Worm (Caenorhabditis elegans): ENCODE data around the gene clec-231.

clec-231 gene

DNA sequence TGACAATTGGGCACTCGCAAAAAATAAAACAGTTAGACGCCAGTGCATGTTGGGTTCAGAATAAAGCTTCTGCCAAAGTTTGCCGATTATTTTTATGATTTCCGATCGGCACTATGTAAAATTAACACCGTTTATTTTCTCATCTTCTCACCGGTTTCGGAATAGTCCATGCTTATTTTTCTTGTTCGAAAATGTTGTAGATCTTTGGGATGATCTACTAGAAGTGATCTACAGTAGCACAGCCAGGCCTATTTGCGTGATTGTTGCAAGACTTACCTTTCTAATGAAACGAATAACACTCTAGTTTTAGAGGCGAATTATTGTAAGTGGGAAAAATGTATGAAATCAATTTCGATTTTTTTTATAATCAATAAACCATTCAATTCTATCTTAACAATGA is at the start of gene clec-231:
clec-231 (minus strand) TSS at position 101 of the 400 bp plus-strand sequence.
- no peak for TF ChIP-seq ref-1 (GFP tag; conservative IDR thresholded peaks at IDR 0.05)

- TF ChIP-seq med-1 (GFP tag; optimal IDR thresholded peaks at IDR 0.05; ENCODE audit: insufficient read depth) (no peak), cog-1 (tag; optimal IDR thresholded peaks at IDR 0.05) (no peak), tab-1 (GFP tag; IDR thresholded peaks at IDR 0.05) (no peak), ztf-23 (GFP tag; IDR thresholded peaks at IDR 0.05) (no peak)
These were observed 49.3 kb upstream of the clec-231 start, which contains the start of the genes T06E6.15 and sri-7 for ce11 chrV:15399691-15400377. T06E6.15 (minus strand) TSS chrV:15399791. sri-7 (plus strand) TSS chrV:15400327.

DNA sequence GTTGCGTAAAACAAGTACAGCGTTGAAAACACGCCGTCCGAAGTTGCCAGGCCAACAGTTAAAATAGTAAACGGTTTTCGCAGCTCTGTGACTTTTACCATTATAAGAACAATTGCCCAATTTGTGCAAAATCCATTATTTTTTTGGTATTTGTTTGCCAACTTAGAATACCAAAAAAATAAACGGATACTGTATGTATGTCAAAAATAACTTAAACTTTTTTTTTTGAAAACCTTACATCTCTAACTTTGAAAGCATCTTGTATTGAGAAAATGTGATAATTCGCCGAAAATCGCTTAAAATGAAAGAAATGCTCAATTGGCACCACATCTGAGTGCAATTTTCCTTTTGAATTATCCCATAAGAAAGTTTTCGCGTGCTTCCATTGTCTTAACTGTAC is 48.2 kb upstream of the clec-231 start, which contains the start of gene fbxa-199:
fbxa-199 (minus strand) TSS at position 101 of the 400 bp plus-strand sequence.
- TF ChIP-seq ztf-23 (GFP tag; IDR thresholded peaks at IDR 0.05) = no peak
- no peak for TF ChIP-seq flt-1 (GFP tag; IDR thresholded peaks at IDR 0.05)
- no peak for TF ChIP-seq ref-1 (GFP tag; conservative IDR thresholded peaks at IDR 0.05)
- no peak for TF ChIP-seq ztf-29 (GFP tag; IDR thresholded peaks at IDR 0.05)
- no peak for TF ChIP-seq tab-1 (GFP tag; IDR thresholded peaks at IDR 0.05)
- TF ChIP-seq klf-2 (GFP tag; conservative IDR thresholded peaks at IDR 0.05) = no peak
- TF ChIP-seq T22C8.4 (GFP tag; IDR thresholded peaks at IDR 0.05) = no peak
- TF ChIP-seq cog-1 (tag; optimal IDR thresholded peaks at IDR 0.05) = no peak

- no peak for TF ChIP-seq tab-1 (GFP tag; IDR thresholded peaks at IDR 0.05)
These were observed 46.6 kb upstream of the clec-231 start for ce11 chrV:15397139-15397538.

ce11 chrV:15395347-15395746 is 44.8 kb upstream of the clec-231 start, which contains the start of gene cyb-3:
cyb-3 (plus strand) TSS chrV:15395696.
- TF ChIP-seq cog-1 (tag; optimal IDR thresholded peaks at IDR 0.05) (no peak), med-1 (GFP tag; optimal IDR thresholded peaks at IDR 0.05; ENCODE audit: insufficient read depth) (no peak)

- TF ChIP-seq T22C8.4 (GFP tag; IDR thresholded peaks at IDR 0.05) (no peak), klf-2 (GFP tag; conservative IDR thresholded peaks at IDR 0.05) (no peak), cog-1 (tag; optimal IDR thresholded peaks at IDR 0.05) (no peak), ztf-23 (GFP tag; IDR thresholded peaks at IDR 0.05) (no peak), tab-1 (GFP tag; IDR thresholded peaks at IDR 0.05) (no peak), flt-1 (GFP tag; IDR thresholded peaks at IDR 0.05) (no peak), ztf-29 (GFP tag; IDR thresholded peaks at IDR 0.05) (no peak), med-1 (GFP tag; optimal IDR thresholded peaks at IDR 0.05; ENCODE audit: insufficient read depth) (no peak), ref-1 (GFP tag; conservative IDR thresholded peaks at IDR 0.05) (no peak)
These were observed 44.4 kb upstream of the clec-231 start, which contains the start of gene T06E6.1 for ce11 chrV:15394906-15395305. T06E6.1 (minus strand) TSS chrV:15394961.

DNA sequence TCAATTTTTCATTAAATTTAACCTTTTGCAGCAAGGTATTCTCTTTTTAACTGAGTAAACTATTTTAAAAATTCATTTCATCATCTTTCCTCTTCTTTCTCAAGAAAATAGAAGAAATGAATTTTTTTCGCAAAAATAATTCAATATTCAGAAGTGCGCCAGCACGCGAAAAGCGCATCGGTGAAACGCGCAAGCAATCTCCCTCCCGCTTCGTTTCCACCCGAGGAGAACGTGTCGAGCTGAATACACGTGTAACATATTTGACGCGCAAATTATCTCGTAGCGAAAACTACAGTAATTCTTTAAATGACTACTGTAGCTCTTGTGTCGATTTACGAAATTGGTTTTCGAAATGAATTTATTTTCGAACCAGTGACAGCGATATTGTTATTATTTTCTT is 41.5 kb upstream of the clec-231 start:
- TF ChIP-seq T22C8.4 (GFP tag; IDR thresholded peaks at IDR 0.05) (no peak), cog-1 (tag; optimal IDR thresholded peaks at IDR 0.05) (no peak), ref-1 (GFP tag; conservative IDR thresholded peaks at IDR 0.05) (no peak), klf-2 (GFP tag; conservative IDR thresholded peaks at IDR 0.05) (no peak), med-1 (GFP tag; optimal IDR thresholded peaks at IDR 0.05; ENCODE audit: insufficient read depth) (no peak), ztf-23 (GFP tag; IDR thresholded peaks at IDR 0.05) (no peak), ztf-29 (GFP tag; IDR thresholded peaks at IDR 0.05) (no peak), tab-1 (GFP tag; IDR thresholded peaks at IDR 0.05) (no peak), flt-1 (GFP tag; IDR thresholded peaks at IDR 0.05) (no peak)

DNA sequence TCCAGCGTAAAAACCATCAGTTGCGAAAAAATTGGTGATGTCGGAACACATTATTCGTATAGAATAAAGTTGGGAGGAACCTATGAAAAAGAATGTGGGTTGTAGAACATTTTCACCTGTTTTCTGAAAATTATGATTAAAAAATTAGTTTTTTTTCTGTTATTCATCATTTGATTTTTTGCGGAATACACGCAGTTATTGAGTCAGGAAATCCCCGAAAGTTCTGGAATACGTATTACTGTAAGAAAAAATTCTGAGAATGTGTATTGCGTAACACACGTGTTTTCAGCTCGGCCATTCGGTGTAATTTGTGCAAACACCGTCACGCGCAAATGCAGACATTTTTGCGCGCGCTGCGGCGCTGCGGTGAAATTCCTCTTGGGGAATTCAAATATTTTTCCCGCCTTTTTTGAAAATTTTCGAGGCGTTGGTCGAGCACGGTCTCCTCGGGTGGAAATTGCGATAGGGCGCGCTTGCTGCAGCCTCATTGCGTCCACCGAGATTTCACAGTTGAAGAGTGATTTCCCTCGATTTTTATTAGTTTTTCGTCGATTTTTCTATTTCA is 38.4 kb upstream of the clec-231 start, which contains the start of gene srh-170:
srh-170 (minus strand) TSS at position 51 of the 565 bp plus-strand sequence.
- no peak for TF ChIP-seq klf-2 (GFP tag; conservative IDR thresholded peaks at IDR 0.05)
- TF ChIP-seq med-1 (GFP tag; optimal IDR thresholded peaks at IDR 0.05; ENCODE audit: insufficient read depth) = no peak
- no peak for TF ChIP-seq flt-1 (GFP tag; IDR thresholded peaks at IDR 0.05)
- no peak for TF ChIP-seq cog-1 (tag; optimal IDR thresholded peaks at IDR 0.05)
- TF ChIP-seq T22C8.4 (GFP tag; IDR thresholded peaks at IDR 0.05) = no peak
- TF ChIP-seq tab-1 (GFP tag; IDR thresholded peaks at IDR 0.05) = no peak
- no peak for TF ChIP-seq ztf-23 (GFP tag; IDR thresholded peaks at IDR 0.05)
- TF ChIP-seq ref-1 (GFP tag; conservative IDR thresholded peaks at IDR 0.05) = no peak
- no peak for TF ChIP-seq ztf-29 (GFP tag; IDR thresholded peaks at IDR 0.05)

ce11 chrV:15384733-15385132 is 34.2 kb upstream of the clec-231 start, which contains the start of gene str-102:
str-102 (plus strand) TSS chrV:15385033.
- TF ChIP-seq T22C8.4 (GFP tag; IDR thresholded peaks at IDR 0.05) = no peak
- no peak for TF ChIP-seq ztf-23 (GFP tag; IDR thresholded peaks at IDR 0.05)
- TF ChIP-seq tab-1 (GFP tag; IDR thresholded peaks at IDR 0.05) = no peak
- no peak for TF ChIP-seq ztf-29 (GFP tag; IDR thresholded peaks at IDR 0.05)
- TF ChIP-seq ref-1 (GFP tag; conservative IDR thresholded peaks at IDR 0.05) = no peak
- no peak for TF ChIP-seq klf-2 (GFP tag; conservative IDR thresholded peaks at IDR 0.05)
- no peak for TF ChIP-seq cog-1 (tag; optimal IDR thresholded peaks at IDR 0.05)
- TF ChIP-seq flt-1 (GFP tag; IDR thresholded peaks at IDR 0.05) = no peak
- TF ChIP-seq med-1 (GFP tag; optimal IDR thresholded peaks at IDR 0.05; ENCODE audit: insufficient read depth) = no peak

ce11 chrV:15383739-15384138 is 33.2 kb upstream of the clec-231 start, which contains the start of gene str-88:
str-88 (minus strand) TSS chrV:15383839.
- TF ChIP-seq flt-1 (GFP tag; IDR thresholded peaks at IDR 0.05) (no peak), ref-1 (GFP tag; conservative IDR thresholded peaks at IDR 0.05) (no peak), klf-2 (GFP tag; conservative IDR thresholded peaks at IDR 0.05) (no peak), cog-1 (tag; optimal IDR thresholded peaks at IDR 0.05) (no peak), ztf-23 (GFP tag; IDR thresholded peaks at IDR 0.05) (no peak), T22C8.4 (GFP tag; IDR thresholded peaks at IDR 0.05) (no peak), med-1 (GFP tag; optimal IDR thresholded peaks at IDR 0.05; ENCODE audit: insufficient read depth) (no peak)

Measured in whole organism, midembryonic.